Worm (Caenorhabditis elegans): Measurements from ENCODE around the gene E01G4.3.

DNA sequence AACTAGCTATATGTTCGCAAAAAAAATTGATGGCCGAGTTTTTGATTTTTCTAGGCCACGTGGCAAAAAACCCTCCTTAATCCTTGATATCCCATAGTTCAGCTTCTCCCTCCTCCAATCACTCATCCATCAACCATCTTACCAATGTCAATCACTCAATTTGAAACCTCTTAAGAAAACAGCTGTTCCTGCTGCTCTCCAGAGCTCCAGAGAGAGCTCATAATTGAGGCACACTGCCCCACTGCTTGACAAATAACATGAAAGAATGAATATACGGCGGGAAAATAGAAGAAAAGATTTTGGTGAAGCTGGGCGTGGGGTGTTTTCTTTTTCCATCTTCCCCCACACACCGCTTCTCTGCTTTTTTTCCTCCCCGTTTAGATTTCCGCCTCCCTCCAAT is 31.2 kb upstream of the E01G4.3 start:
- TF ChIP-seq ztf-29 (GFP tag; IDR thresholded peaks at IDR 0.05) (no peak), cog-1 (tag; optimal IDR thresholded peaks at IDR 0.05) (no peak), flt-1 (GFP tag; IDR thresholded peaks at IDR 0.05) (no peak), klf-2 (GFP tag; conservative IDR thresholded peaks at IDR 0.05) (no peak), ref-1 (GFP tag; conservative IDR thresholded peaks at IDR 0.05) (no peak), ztf-23 (GFP tag; IDR thresholded peaks at IDR 0.05) (no peak)

Measured in whole organism, midembryonic.